Worm (Caenorhabditis elegans) whole organism, early embryonic: ENCODE data around the gene vps-35.

Source experiments
- B0310.2 ChIP-seq: sonication (generic microtip); optimal IDR thresholded peaks from 2 replicates; lab custom pipeline; 2016; ENCODE audit warnings: mild to moderate bottlenecking, missing genetic modification characterization, missing compliant biosample characterization
- aly-1 ChIP-seq: sonication (generic microtip); optimal IDR thresholded peaks from 2 replicates; lab custom pipeline; 2016; ENCODE audit warnings: missing genetic modification characterization, missing compliant biosample characterization
- ama-1 ChIP-seq: fragments of 150-350 bp; optimal IDR thresholded peaks from 2 replicates; lab custom pipeline; 2014
- ceh-13 ChIP-seq: fragments of 200-800 bp; sonication (Bioruptor generic); optimal IDR thresholded peaks from 2 replicates; lab custom pipeline; 2018; ENCODE audit warnings: mild to moderate bottlenecking, missing genetic modification characterization, missing compliant biosample characterization
- ets-7 ChIP-seq: sonication (generic microtip); optimal IDR thresholded peaks from 2 replicates; lab custom pipeline; 2016; ENCODE audit warnings: missing genotype, missing genetic modification characterization, missing compliant biosample characterization
- flt-1 ChIP-seq: fragments of 200-800 bp; sonication (Bioruptor generic); IDR thresholded peaks from 2 replicates; pipeline ENCODE4 v1.3.6; 2022; ENCODE audit warnings: missing genetic modification characterization, missing compliant biosample characterization
- hmbx-1 ChIP-seq: sonication (generic microtip); optimal IDR thresholded peaks from 2 replicates; lab custom pipeline; 2016; ENCODE audit warnings: mild to moderate bottlenecking, missing genetic modification characterization, missing compliant biosample characterization
- hmg-4 ChIP-seq: fragments of 200-800 bp; sonication (Bioruptor generic); optimal IDR thresholded peaks from 2 replicates; lab custom pipeline; 2018; ENCODE audit warnings: mild to moderate bottlenecking, missing genetic modification characterization, missing compliant biosample characterization
- hnd-1 ChIP-seq: sonication (generic microtip); optimal IDR thresholded peaks from 2 replicates; lab custom pipeline; 2016; ENCODE audit warnings: missing genetic modification characterization, missing compliant biosample characterization
- pes-1 ChIP-seq: fragments of 200-800 bp; sonication (Bioruptor generic); IDR thresholded peaks from 2 replicates; pipeline ENCODE4 v1.3.6; 2022; ENCODE audit warnings: missing genetic modification reagents, missing genetic modification characterization, missing compliant biosample characterization
- tbx-11 ChIP-seq: fragments of 200-800 bp; sonication (Bioruptor generic); IDR thresholded peaks from 2 replicates; pipeline ENCODE4 v1.3.6; 2022; ENCODE audit warnings: missing genetic modification characterization, missing compliant biosample characterization
- tbx-37 ChIP-seq: fragments of 200-800 bp; sonication (Bioruptor generic); conservative IDR thresholded peaks from 2 replicates; pipeline ENCODE4 v1.3.6; 2022; ENCODE audit warnings: missing genetic modification reagents, missing genetic modification characterization, missing compliant biosample characterization
- tra-4 ChIP-seq: sonication (generic microtip); optimal IDR thresholded peaks from 2 replicates; lab custom pipeline; 2017; ENCODE audit warnings: missing genetic modification characterization, missing compliant biosample characterization

DNA sequence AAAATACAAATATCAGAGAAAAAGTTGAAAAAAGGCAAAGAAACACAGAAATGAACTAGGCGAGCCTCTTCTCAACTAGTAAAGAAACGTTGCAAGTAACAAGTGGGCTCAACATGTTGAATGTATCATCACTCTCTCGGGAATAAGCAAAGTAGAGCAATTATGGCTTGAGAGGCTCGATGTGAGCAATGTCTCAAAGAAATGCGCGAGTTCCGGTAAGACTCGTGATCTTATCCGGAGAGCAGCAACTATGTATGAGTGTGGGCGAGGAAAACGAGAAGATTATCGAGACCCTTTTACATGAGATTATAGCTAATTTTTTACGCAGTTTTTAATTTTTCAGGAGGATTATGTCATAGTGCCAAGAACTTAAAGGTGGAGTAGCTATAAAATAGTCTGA, 44.6 kb downstream of the vps-35 start:
- no peak for TF ChIP-seq tra-4 (tag; lab: Kevin White, UChicago)
- TF ChIP-seq hnd-1 (tag; lab: Kevin White, UChicago) = no peak
- TF ChIP-seq tbx-11 (GFP tag; lab: Robert Waterston, UW) = no peak
- TF ChIP-seq B0310.2 (tag; lab: Kevin White, UChicago) = no peak
- TF ChIP-seq hmg-4 (GFP tag; lab: Kevin White, UChicago) = no peak
- TF ChIP-seq ama-1 (lab: Kevin White, UChicago) = no peak
- no peak for TF ChIP-seq aly-1
- TF ChIP-seq tbx-37 (GFP tag; lab: Robert Waterston, UW) = no peak
- TF ChIP-seq hmbx-1 (tag; lab: Kevin White, UChicago) = no peak
- TF ChIP-seq pes-1 (GFP tag; lab: Robert Waterston, UW) = no peak
- TF ChIP-seq ceh-13 (GFP tag; lab: Kevin White, UChicago) = no peak
- no peak for TF ChIP-seq flt-1 (GFP tag; lab: Robert Waterston, UW)
- no peak for TF ChIP-seq ets-7 (tag; lab: Kevin White, UChicago)
